Fruit fly (Drosophila melanogaster) whole organism, embryonic: ENCODE results near the gene BTBD9.
A peak's percentile ranks its signal among the peaks of the same experiment; 100 is the strongest.

Experiments
- Atf6 ChIP-seq: fragments of 200-800 bp; sonication (Bioruptor generic); IDR thresholded peaks from 2 replicates; pipeline ENCODE4 v1.3.6; 2022; ENCODE audit warnings: missing biosample characterization, missing genetic modification characterization
- Awh ChIP-seq: fragments of 200-800 bp; sonication (Bioruptor generic); IDR thresholded peaks from 2 replicates; pipeline ENCODE4, ENCODE4 v1.3.6; 2022; ENCODE audit warnings: missing biosample characterization, missing genetic modification characterization
- Bgb ChIP-seq: fragments of 200-800 bp; sonication (Bioruptor generic); IDR thresholded peaks from 2 replicates; pipeline ENCODE4 v1.3.6; 2022; ENCODE audit warnings: missing biosample characterization, missing genetic modification characterization; ENCODE audit not compliant: partially characterized antibody
- CG10565 ChIP-seq: fragments of 200-800 bp; sonication (Bioruptor generic); optimal IDR thresholded peaks from 3 replicates; lab custom pipeline; 2016; ENCODE audit warnings: missing biosample characterization, mild to moderate bottlenecking, missing genetic modification characterization
- CG12299 ChIP-seq: fragments of 200-800 bp; sonication (Bioruptor generic); optimal IDR thresholded peaks from 2 replicates; lab custom pipeline; 2018; ENCODE audit warnings: missing biosample characterization, mild to moderate bottlenecking, missing genetic modification characterization
- CG12659 ChIP-seq: fragments of 200-800 bp; sonication (Bioruptor generic); optimal IDR thresholded peaks from 3 replicates; lab custom pipeline; 2017; ENCODE audit warnings: mild to moderate bottlenecking, missing biosample characterization, missing genetic modification reagents, missing genetic modification characterization
- CG15269 ChIP-seq: fragments of 200-800 bp; sonication (Bioruptor generic); optimal IDR thresholded peaks from 2 replicates; lab custom pipeline; 2018; ENCODE audit warnings: missing biosample characterization, mild to moderate bottlenecking, missing genetic modification characterization, moderate library complexity
- CG18599 ChIP-seq: fragments of 200-800 bp; sonication (Bioruptor generic); optimal IDR thresholded peaks from 3 replicates; lab custom pipeline; 2017; ENCODE audit warnings: missing biosample characterization, missing genetic modification characterization, mild to moderate bottlenecking, moderate library complexity, missing genetic modification reagents
- CG2116 ChIP-seq: fragments of 200-800 bp; sonication (Bioruptor generic); optimal IDR thresholded peaks from 3 replicates; lab custom pipeline; 2018; ENCODE audit warnings: missing biosample characterization, mild to moderate bottlenecking, missing genetic modification characterization
- CG2875 ChIP-seq: fragments of 200-800 bp; sonication (Bioruptor generic); optimal IDR thresholded peaks from 2 replicates; lab custom pipeline; 2017; ENCODE audit warnings: missing biosample characterization, mild to moderate bottlenecking, missing genetic modification characterization, missing genetic modification reagents
- CG2889 ChIP-seq: fragments of 200-800 bp; sonication (Bioruptor generic); IDR thresholded peaks from 3 replicates; pipeline ENCODE4 v1.3.6; 2022; ENCODE audit warnings: missing biosample characterization, missing genetic modification characterization
- CG31365 ChIP-seq: fragments of 200-800 bp; sonication (Bioruptor generic); optimal IDR thresholded peaks from 2 replicates; lab custom pipeline; 2018; ENCODE audit warnings: missing biosample characterization, mild to moderate bottlenecking, missing genetic modification characterization
- CG34422 ChIP-seq: fragments of 200-800 bp; sonication (Bioruptor generic); IDR thresholded peaks from 3 replicates; pipeline ENCODE4 v1.3.6; 2022; ENCODE audit warnings: missing biosample characterization, missing genetic modification characterization
- CG4707 ChIP-seq: fragments of 200-800 bp; sonication (Bioruptor generic); optimal IDR thresholded peaks from 2 replicates; lab custom pipeline; 2018; ENCODE audit warnings: missing biosample characterization, mild to moderate bottlenecking, missing genetic modification characterization, moderate library complexity
- CG4730 ChIP-seq: fragments of 200-800 bp; sonication (Bioruptor generic); IDR thresholded peaks from 2 replicates; pipeline ENCODE4 v1.3.6; 2022; ENCODE audit warnings: missing biosample characterization, missing genetic modification characterization
- CG7987 ChIP-seq: fragments of 200-800 bp; sonication (Bioruptor generic); optimal IDR thresholded peaks from 2 replicates; lab custom pipeline; 2018; ENCODE audit warnings: missing biosample characterization, mild to moderate bottlenecking, missing genetic modification characterization, moderate library complexity
- CrebB ChIP-seq: fragments of 200-800 bp; sonication (Bioruptor generic); optimal IDR thresholded peaks from 3 replicates; lab custom pipeline; 2018; ENCODE audit warnings: missing biosample characterization, mild to moderate bottlenecking, missing genetic modification characterization
- Deaf1 ChIP-seq: fragments of 200-800 bp; optimal IDR thresholded peaks from 3 replicates; lab custom pipeline; 2019; ENCODE audit warnings: missing biosample characterization, mild to moderate bottlenecking, missing genetic modification characterization, moderate library complexity
- Dfd ChIP-seq, 2 experiments: fragments of >200 bp; optimal IDR thresholded peaks; 2 replicates each; lab custom pipeline; 2017; ENCODE audit warnings: missing biosample characterization in 2 of 2, missing genetic modification characterization in 2 of 2
- Dll ChIP-seq: fragments of 200-800 bp; sonication (Bioruptor generic); IDR thresholded peaks from 4 replicates; pipeline ENCODE4 v1.3.6; 2022; ENCODE audit warnings: missing biosample characterization, missing genetic modification characterization; ENCODE audit not compliant: partially characterized antibody
- Fer3 ChIP-seq: fragments of 200-800 bp; sonication (Bioruptor generic); optimal IDR thresholded peaks from 2 replicates; lab custom pipeline; 2018; ENCODE audit warnings: missing biosample characterization, mild to moderate bottlenecking, missing genetic modification characterization, moderate library complexity
- GATAe ChIP-seq: fragments of 200-800 bp; sonication (Bioruptor generic); conservative IDR thresholded peaks from 2 replicates; pipeline ENCODE4 v1.3.6; 2022; ENCODE audit warnings: missing biosample characterization, missing genetic modification characterization
- HLH4C ChIP-seq: fragments of 200-800 bp; sonication (Bioruptor generic); IDR thresholded peaks from 3 replicates; pipeline ENCODE4 v1.3.6; 2022; ENCODE audit warnings: missing biosample characterization, missing genetic modification characterization; ENCODE audit not compliant: partially characterized antibody
- HmgD ChIP-seq: fragments of 200-800 bp; sonication (Bioruptor generic); optimal IDR thresholded peaks from 3 replicates; lab custom pipeline; 2016; ENCODE audit warnings: missing biosample characterization, missing genetic modification characterization
- NC2β ChIP-seq: fragments of 200-800 bp; sonication (Bioruptor generic); optimal IDR thresholded peaks from 2 replicates; lab custom pipeline; 2016; ENCODE audit warnings: missing biosample characterization, missing genetic modification characterization
- Ptx1 ChIP-seq: fragments of 200-800 bp; sonication (Bioruptor generic); IDR thresholded peaks from 2 replicates; pipeline ENCODE4 v1.3.6; 2022; ENCODE audit warnings: missing biosample characterization, missing genetic modification characterization
- Sry-δ ChIP-seq: fragments of 200-800 bp; sonication (Bioruptor generic); optimal IDR thresholded peaks from 2 replicates; lab custom pipeline; 2016; ENCODE audit warnings: missing biosample characterization, missing genetic modification characterization
- Xrp1 ChIP-seq: fragments of 200-800 bp; sonication (Bioruptor generic); IDR thresholded peaks from 2 replicates; pipeline ENCODE4 v1.3.6; 2022; ENCODE audit warnings: missing biosample characterization, missing genetic modification characterization
- bigmax ChIP-seq: fragments of 200-800 bp; sonication (Bioruptor generic); optimal IDR thresholded peaks from 2 replicates; lab custom pipeline; 2018; ENCODE audit warnings: missing biosample characterization, mild to moderate bottlenecking, missing genetic modification characterization
- crol ChIP-seq: fragments of 200-800 bp; sonication (Bioruptor generic); IDR thresholded peaks from 2 replicates; pipeline ENCODE4 v1.3.6; 2022; ENCODE audit warnings: missing biosample characterization, missing genetic modification characterization
- cwo ChIP-seq: fragments of 200-800 bp; sonication (Bioruptor generic); optimal IDR thresholded peaks from 3 replicates; lab custom pipeline; 2017; ENCODE audit warnings: missing biosample characterization, missing genetic modification characterization, mild to moderate bottlenecking, moderate library complexity, missing genetic modification reagents
- dm ChIP-seq: fragments of 200-800 bp; sonication (Bioruptor generic); optimal IDR thresholded peaks from 3 replicates; lab custom pipeline; 2016; ENCODE audit warnings: missing biosample characterization, missing genetic modification characterization
- dmrt99B ChIP-seq: fragments of 200-800 bp; sonication (Bioruptor generic); optimal IDR thresholded peaks from 2 replicates; lab custom pipeline; 2018; ENCODE audit warnings: missing biosample characterization, mild to moderate bottlenecking, missing genetic modification characterization, moderate library complexity
- dpn ChIP-seq, 2 experiments: fragments of 200-800 bp; sonication (Bioruptor generic); optimal IDR thresholded peaks; 3 replicates each; lab custom pipeline; 2016; ENCODE audit warnings: missing biosample characterization in 2 of 2, missing genetic modification characterization in 2 of 2
- en ChIP-seq: fragments of 200-800 bp; sonication (Bioruptor generic); optimal IDR thresholded peaks from 2 replicates; lab custom pipeline; 2016; ENCODE audit warnings: missing biosample characterization, missing genetic modification characterization
- gce ChIP-seq: fragments of 200-800 bp; sonication (Bioruptor generic); IDR thresholded peaks from 3 replicates; pipeline ENCODE4 v1.3.6; 2022; ENCODE audit warnings: missing biosample characterization, missing genetic modification characterization
- knrl ChIP-seq: fragments of 200-800 bp; sonication (Bioruptor generic); IDR thresholded peaks from 3 replicates; pipeline ENCODE4 v1.3.6; 2022; ENCODE audit warnings: missing biosample characterization, missing genetic modification characterization; ENCODE audit not compliant: partially characterized antibody
- lola ChIP-seq, 3 experiments: fragments of >200 bp in 2 of 3; fragments of 200-800 bp in 1 of 3; sonication (Bioruptor generic) in 1 of 3; optimal IDR thresholded peaks; 2 replicates each; lab custom pipeline; 2017 to 2019; ENCODE audit warnings: missing biosample characterization in 3 of 3, missing genetic modification characterization in 3 of 3, mild to moderate bottlenecking in 1 of 3, moderate library complexity in 1 of 3
- mirr ChIP-seq: fragments of 200-800 bp; sonication (Bioruptor generic); optimal IDR thresholded peaks from 3 replicates; lab custom pipeline; 2018; ENCODE audit warnings: missing biosample characterization, mild to moderate bottlenecking, missing genetic modification characterization
- ranshi ChIP-seq: fragments of 200-800 bp; sonication (Bioruptor generic); IDR thresholded peaks from 2 replicates; pipeline ENCODE4 v1.3.6; 2022; ENCODE audit warnings: missing biosample characterization, missing genetic modification characterization
- row ChIP-seq: fragments of 200-800 bp; sonication (Bioruptor generic); IDR thresholded peaks from 3 replicates; pipeline ENCODE4 v1.3.6; 2022; ENCODE audit warnings: missing biosample characterization, missing genetic modification characterization
- sqz ChIP-seq: fragments of 200-800 bp; sonication (Bioruptor generic); optimal IDR thresholded peaks from 3 replicates; lab custom pipeline; 2018; ENCODE audit warnings: missing biosample characterization, mild to moderate bottlenecking, missing genetic modification characterization
- sr ChIP-seq: fragments of 200-800 bp; sonication (Bioruptor generic); IDR thresholded peaks from 3 replicates; pipeline ENCODE4 v1.3.6; 2022; ENCODE audit warnings: missing biosample characterization, missing genetic modification characterization
- trh ChIP-seq: fragments of 200-800 bp; sonication (Bioruptor generic); optimal IDR thresholded peaks from 2 replicates; lab custom pipeline; 2016; ENCODE audit warnings: missing biosample characterization, missing genetic modification characterization
- ttk ChIP-seq: fragments of 200-800 bp; sonication (Bioruptor generic); IDR thresholded peaks from 2 replicates; pipeline ENCODE4 v2.1.2; 2022; ENCODE audit warnings: missing biosample characterization, missing genetic modification characterization
- tx ChIP-seq: fragments of 200-800 bp; sonication (Bioruptor generic); optimal IDR thresholded peaks from 2 replicates; lab custom pipeline; 2016; ENCODE audit warnings: missing biosample characterization, missing genetic modification characterization
- unc-4 ChIP-seq: fragments of 200-800 bp; sonication (Bioruptor generic); IDR thresholded peaks from 2 replicates; pipeline ENCODE4 v1.3.6; 2022; ENCODE audit warnings: missing biosample characterization, missing genetic modification characterization; ENCODE audit not compliant: partially characterized antibody
- zfh1 ChIP-seq: fragments of 200-800 bp; sonication (Bioruptor generic); IDR thresholded peaks from 3 replicates; pipeline ENCODE4 v1.3.6; 2022; ENCODE audit warnings: missing biosample characterization, missing genetic modification characterization

The BTBD9 gene

dm6 chrX:10744773-10745589 lies 23.4 kb upstream of the BTBD9 start, which contains the start of gene stx (continued):
- TF ChIP-seq mirr (GFP tag; lab: Kevin White, UChicago) (peak; percentile 27), Deaf1 (tag; lab: Kevin White, UChicago) (peak; percentile 44), crol (no peak), CG31365 (tag; lab: Kevin White, UChicago) (peak; percentile 10), Xrp1 (GFP tag; lab: Robert Waterston, UW) (peak; percentile 44), cwo (peak; percentile 18), CG12299 (tag; lab: Kevin White, UChicago) (no peak), GATAe (GFP tag; lab: Robert Waterston, UW) (no peak), ttk (GFP tag; lab: Robert Waterston, UW) (no peak), Atf6 (peak; percentile 56), CrebB (tag; lab: Kevin White, UChicago) (peak; percentile 23), CG4707 (GFP tag; lab: Kevin White, UChicago) (peak; percentile 25), NC2β (GFP tag; lab: Kevin White, UChicago) (peak; percentile 11), CG4730 (GFP tag; lab: Robert Waterston, UW) (no peak), CG15269 (tag; lab: Kevin White, UChicago) (peak; percentile 16), unc-4 (GFP tag; lab: Robert Waterston, UW) (peak; percentile 97), dm (GFP tag; lab: Kevin White, UChicago) (peak; percentile 86), lola (GFP tag; optimal IDR thresholded peaks at IDR 0.05; lab: Kevin White, UChicago) (peak in 1 of 3 experiments; percentile 18), gce (GFP tag; lab: Robert Waterston, UW) (peak; percentile 60; the same call in 2 of the 3 replicates), CG12659 (GFP tag; lab: Kevin White, UChicago) (peak; percentile 62), CG7987 (GFP tag; lab: Kevin White, UChicago) (peak; percentile 48), row (peak; percentile 69), knrl (GFP tag; lab: Robert Waterston, UW) (peak; percentile 100), en (GFP tag; lab: Kevin White, UChicago) (no peak), bigmax (GFP tag; lab: Kevin White, UChicago) (peak; percentile 34), ranshi (GFP tag; lab: Robert Waterston, UW) (peak; percentile 57; the same call in 1 of the 2 replicates), Awh (GFP tag; lab: Robert Waterston, UW) (peak; percentile 47; the same call in 1 of the 2 replicates), Bgb (GFP tag; lab: Robert Waterston, UW) (peak; percentile 97), Sry-δ (GFP tag; lab: Kevin White, UChicago) (peak; percentile 89), CG2889 (GFP tag; lab: Robert Waterston, UW) (no peak), sr (peak; percentile 32; the same call in 2 of the 3 replicates), Fer3 (tag; lab: Kevin White, UChicago) (peak; percentile 27), dmrt99B (tag; lab: Kevin White, UChicago) (peak; percentile 11), Ptx1 (GFP tag; lab: Robert Waterston, UW) (no peak), CG2875 (GFP tag; lab: Kevin White, UChicago) (peak; percentile 44), HLH4C (GFP tag; lab: Robert Waterston, UW) (peak; percentile 96), CG10565 (no peak), zfh1 (peak; percentile 48; the same call in 2 of the 3 replicates), tx (GFP tag; lab: Kevin White, UChicago) (no peak), CG2116 (GFP tag; lab: Kevin White, UChicago) (peak; percentile 84), HmgD (GFP tag; lab: Kevin White, UChicago) (no peak), trh (no peak), Dfd (GFP tag; optimal IDR thresholded peaks at IDR 0.05; lab: Kevin White, UChicago) (no peak), sqz (GFP tag; lab: Kevin White, UChicago) (peak; percentile 15), Dll (GFP tag; lab: Robert Waterston, UW) (peak; percentile 99), dpn (GFP tag; optimal IDR thresholded peaks at IDR 0.05; lab: Kevin White, UChicago) (no peak), CG34422 (GFP tag; lab: Robert Waterston, UW) (peak; percentile 75), CG18599 (GFP tag; lab: Kevin White, UChicago) (peak; percentile 9)
